Worm (Caenorhabditis elegans): ENCODE measurements around the gene ZC239.6.

ce11 chrII:3237038-3237521, 27.6 kb downstream of the ZC239.6 start, which contains the start of the genes srz-67 and C17F4.11:
- TF ChIP-seq flt-1 (GFP tag; IDR thresholded peaks at IDR 0.05) (no peak), T22C8.4 (GFP tag; IDR thresholded peaks at IDR 0.05) (no peak), ztf-29 (GFP tag; IDR thresholded peaks at IDR 0.05) (no peak), ztf-23 (GFP tag; IDR thresholded peaks at IDR 0.05) (no peak), ref-1 (GFP tag; conservative IDR thresholded peaks at IDR 0.05) (no peak), cog-1 (tag; optimal IDR thresholded peaks at IDR 0.05) (no peak), med-1 (GFP tag; optimal IDR thresholded peaks at IDR 0.05; ENCODE audit: insufficient read depth) (no peak), klf-2 (GFP tag; conservative IDR thresholded peaks at IDR 0.05) (no peak), tab-1 (GFP tag; IDR thresholded peaks at IDR 0.05) (no peak)
